Worm (Caenorhabditis elegans): ENCODE results near the gene nhr-103.
A peak's percentile ranks its signal among the peaks of the same experiment; 100 is the strongest.

Gene nhr-103

ce11 chrV:2185486-2185885, 39.7 kb upstream of the nhr-103 start:
- TF ChIP-seq efl-1 (optimal IDR thresholded peaks at IDR 0.05) = no peak
- TF ChIP-seq efl-1 (GFP tag; optimal IDR thresholded peaks at IDR 0.05 in 1 of 2) = peak in 1 of 2 experiments; percentile 10
- no peak for TF ChIP-seq C04F5.9 (tag; optimal IDR thresholded peaks at IDR 0.05)
- TF ChIP-seq mef-2 (tag; optimal IDR thresholded peaks at IDR 0.05) = no peak
- no peak for TF ChIP-seq grh-1 (GFP tag; IDR thresholded peaks at IDR 0.05)
- no peak for TF ChIP-seq unc-98 (GFP tag; IDR thresholded peaks at IDR 0.05)
- no peak for TF ChIP-seq F16B12.6 (tag; optimal IDR thresholded peaks at IDR 0.05)
- TF ChIP-seq dpl-1 (GFP tag; optimal IDR thresholded peaks at IDR 0.05) = peak in 1 of 3 experiments; percentile 1
- TF ChIP-seq fkh-10 (GFP tag; optimal IDR thresholded peaks at IDR 0.05) = no peak
- TF ChIP-seq blmp-1 (tag; optimal IDR thresholded peaks at IDR 0.05) = no peak

- no peak for TF ChIP-seq dpl-1 (GFP tag; optimal IDR thresholded peaks at IDR 0.05)
- TF ChIP-seq unc-130 (tag; optimal IDR thresholded peaks at IDR 0.05) = no peak
- no peak for TF ChIP-seq nhr-84 (tag; optimal IDR thresholded peaks at IDR 0.05)
- TF ChIP-seq lir-3 (tag; optimal IDR thresholded peaks at IDR 0.05; ENCODE audit: poor library complexity) = no peak
- no peak for TF ChIP-seq hlh-17 (GFP tag; optimal IDR thresholded peaks at IDR 0.05; ENCODE audit: borderline replicate concordance)
- TF ChIP-seq blmp-1 (tag; optimal IDR thresholded peaks at IDR 0.05) = no peak
Observed at ce11 chrV:2187864-2188345, 37.3 kb upstream of the nhr-103 start, which contains the start of gene Y5H2B.3. Gene Y5H2B.3, plus strand, starts transcription at chrV:2188295.

ce11 chrV:2190383-2190782, 34.8 kb upstream of the nhr-103 start:
- TF ChIP-seq nhr-77 (tag; optimal IDR thresholded peaks at IDR 0.05) (no peak), unc-130 (tag; optimal IDR thresholded peaks at IDR 0.05) (no peak), jun-1 (tag; optimal IDR thresholded peaks at IDR 0.05) (no peak), nhr-11 (tag; optimal IDR thresholded peaks at IDR 0.05) (no peak), elt-3 (tag; optimal IDR thresholded peaks at IDR 0.05) (no peak), fkh-8 (tag; optimal IDR thresholded peaks at IDR 0.05) (no peak), fkh-4 (tag; optimal IDR thresholded peaks at IDR 0.05; ENCODE audit: borderline replicate concordance) (no peak), mab-9 (GFP tag; IDR thresholded peaks at IDR 0.05) (no peak), lsy-2 (tag; optimal IDR thresholded peaks at IDR 0.05) (no peak), unc-62 (GFP tag; optimal IDR thresholded peaks at IDR 0.05) (no peak), efl-3 (GFP tag; optimal IDR thresholded peaks at IDR 0.05) (no peak), C34B4.2 (tag; optimal IDR thresholded peaks at IDR 0.05) (no peak), nhr-28 (tag; optimal IDR thresholded peaks at IDR 0.05) (no peak), pqm-1 (tag; optimal IDR thresholded peaks at IDR 0.05) (no peak), hpl-2 (GFP tag; optimal IDR thresholded peaks at IDR 0.05) (no peak)

- no peak for TF ChIP-seq ama-1 (optimal IDR thresholded peaks at IDR 0.05)
- no peak for TF ChIP-seq zip-4 (GFP tag; optimal IDR thresholded peaks at IDR 0.05)
- no peak for TF ChIP-seq skn-1 (tag; optimal IDR thresholded peaks at IDR 0.05)
- TF ChIP-seq ceh-8 (GFP tag; optimal IDR thresholded peaks at IDR 0.05) = no peak
Observed at ce11 chrV:2191122-2191521, 34.1 kb upstream of the nhr-103 start, which contains the start of gene srbc-42. Gene srbc-42, minus strand, starts transcription at chrV:2191222.

DNA sequence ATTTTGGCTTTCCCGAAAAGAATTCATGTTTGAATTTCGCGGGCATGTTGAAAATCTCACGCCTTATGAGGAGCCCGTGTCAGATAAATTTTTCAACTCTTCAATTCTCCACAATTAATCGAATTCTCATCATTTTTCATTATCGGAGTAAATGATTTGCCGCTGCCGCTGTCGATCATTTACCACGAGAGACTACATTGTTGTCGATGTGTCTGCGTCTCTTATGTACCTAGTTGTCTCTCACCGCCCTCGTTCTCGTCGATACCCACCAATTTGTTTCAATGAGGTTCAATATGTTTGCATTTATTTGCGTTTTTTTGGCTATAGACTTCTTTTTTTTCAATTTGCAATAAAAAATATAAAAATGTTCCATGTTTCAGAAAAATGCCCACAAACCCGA, 33.1 kb upstream of the nhr-103 start, which contains the start of gene nhr-13:
Gene nhr-13 (plus strand): TSS at position 369 of the 400 bp plus-strand sequence.
- peak; percentile 17 for TF ChIP-seq nhr-90 (tag; optimal IDR thresholded peaks at IDR 0.05; ENCODE audit: poor library complexity)
- no peak for TF ChIP-seq F16B12.6 (tag; optimal IDR thresholded peaks at IDR 0.05)
- no peak for TF ChIP-seq unc-30 (tag; optimal IDR thresholded peaks at IDR 0.05)
- TF ChIP-seq fkh-8 (tag; optimal IDR thresholded peaks at IDR 0.05) = no peak
- no peak for TF ChIP-seq nhr-12 (tag; optimal IDR thresholded peaks at IDR 0.05)
- no peak for TF ChIP-seq hpl-2 (GFP tag; optimal IDR thresholded peaks at IDR 0.05)
- TF ChIP-seq ceh-90 (tag; optimal IDR thresholded peaks at IDR 0.05) = no peak
- no peak for TF ChIP-seq fkh-10 (GFP tag; optimal IDR thresholded peaks at IDR 0.05)
- TF ChIP-seq snu-23 (GFP tag; optimal IDR thresholded peaks at IDR 0.05) = peak; percentile 30
- TF ChIP-seq ceh-63 (GFP tag; optimal IDR thresholded peaks at IDR 0.05) = no peak
- no peak for TF ChIP-seq mab-9 (GFP tag; IDR thresholded peaks at IDR 0.05)
- no peak for TF ChIP-seq egl-27 (tag; optimal IDR thresholded peaks at IDR 0.05)
- no peak for TF ChIP-seq sptf-1 (tag; optimal IDR thresholded peaks at IDR 0.05)
- TF ChIP-seq skn-1 (tag; optimal IDR thresholded peaks at IDR 0.05) = no peak
- TF ChIP-seq ceh-8 (GFP tag; optimal IDR thresholded peaks at IDR 0.05) = no peak
- TF ChIP-seq blmp-1 (tag; optimal IDR thresholded peaks at IDR 0.05) = no peak
- no peak for TF ChIP-seq elt-3 (tag; optimal IDR thresholded peaks at IDR 0.05)
- no peak for TF ChIP-seq efl-3 (GFP tag; optimal IDR thresholded peaks at IDR 0.05)
- no peak for TF ChIP-seq ztf-11 (tag; optimal IDR thresholded peaks at IDR 0.05)
- no peak for TF ChIP-seq ceh-88 (GFP tag; IDR thresholded peaks at IDR 0.05)
- TF ChIP-seq pax-3 (tag; optimal IDR thresholded peaks at IDR 0.05) = no peak
- no peak for TF ChIP-seq nhr-85 (tag)
- TF ChIP-seq lsy-2 (tag; optimal IDR thresholded peaks at IDR 0.05) = no peak
- no peak for TF ChIP-seq ces-1 (GFP tag; optimal IDR thresholded peaks at IDR 0.05)
